Fruit fly (Drosophila melanogaster): ENCODE data around the gene vn.

The vn gene

DNA sequence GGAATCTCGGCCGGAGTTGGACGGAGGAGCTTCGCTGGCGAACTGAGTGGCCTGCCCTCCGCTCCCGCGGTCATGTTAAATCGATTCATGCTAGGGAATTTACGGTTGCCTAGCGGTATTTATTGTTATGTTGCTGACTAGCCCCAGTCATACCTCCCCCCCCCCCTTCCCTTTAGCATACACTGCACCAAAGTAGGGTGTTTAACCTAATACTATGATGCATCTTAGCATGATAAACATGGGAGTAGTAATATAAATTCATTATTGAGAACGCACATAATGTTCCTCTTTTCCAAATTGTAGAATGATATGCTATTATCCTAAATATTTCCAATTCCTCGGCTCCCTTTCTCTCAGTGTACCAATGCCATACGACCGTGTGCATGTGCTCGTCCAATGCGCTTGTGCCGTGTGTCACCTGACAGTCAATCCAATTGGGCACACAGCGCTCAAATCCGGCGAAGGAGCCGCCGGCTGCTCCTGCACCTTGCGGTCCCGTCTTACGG lies 48.9 kb downstream of the vn start, which contains the start of gene Tektin-C (continued):
- TF ChIP-seq bsh (GFP tag; optimal IDR thresholded peaks at IDR 0.05) (peak in 1 of 2 experiments; percentile 19), dysf (GFP tag; IDR thresholded peaks at IDR 0.05) (peak; percentile 45; the same call in 1 of the 3 replicates), chif (GFP tag; optimal IDR thresholded peaks at IDR 0.05) (peak in 1 of 2 experiments; percentile 15), nmo (GFP tag; optimal IDR thresholded peaks at IDR 0.05) (peak; percentile 11), lmd (GFP tag; IDR thresholded peaks at IDR 0.05) (peak; percentile 43), Gug (GFP tag; IDR thresholded peaks at IDR 0.05) (0 out of 4 replicates have a peak, but pooled peaks have one; percentile 26), Med (GFP tag) (peak; percentile 80), sisA (GFP tag; IDR thresholded peaks at IDR 0.05) (peak; percentile 15; the same call in 1 of the 2 replicates), CG10209 (GFP tag; optimal IDR thresholded peaks at IDR 0.05) (peak; percentile 8), Ptx1 (GFP tag; IDR thresholded peaks at IDR 0.05) (0 out of 2 replicates have a peak, but pooled peaks have one; percentile 5), pan (optimal IDR thresholded peaks at IDR 0.05) (no peak), pan (GFP tag; optimal IDR thresholded peaks at IDR 0.05 in 1 of 2, IDR thresholded peaks at IDR 0.05 in 1 of 2) (peak in 1 of 2 experiments; percentile 7), CG14050 (GFP tag; IDR thresholded peaks at IDR 0.05) (peak; percentile 10; the same call in 1 of the 3 replicates), CG16779 (GFP tag; IDR thresholded peaks at IDR 0.05) (0 out of 2 replicates have a peak, but pooled peaks have one; percentile 6), Antp (GFP tag; optimal IDR thresholded peaks at IDR 0.05) (peak; percentile 2), CG10366 (GFP tag; IDR thresholded peaks at IDR 0.05) (peak; percentile 17; the same call in 1 of the 2 replicates), CG2678 (tag; optimal IDR thresholded peaks at IDR 0.05) (no peak), insv (GFP tag; optimal IDR thresholded peaks at IDR 0.05) (no peak), zfh1 (GFP tag; IDR thresholded peaks at IDR 0.05) (0 out of 3 replicates have a peak, but pooled peaks have one; percentile 25), CG17328 (GFP tag; IDR thresholded peaks at IDR 0.05) (peak; percentile 62), H15 (GFP tag; IDR thresholded peaks at IDR 0.05) (peak; percentile 51; the same call in 1 of the 3 replicates), ci (GFP tag; IDR thresholded peaks at IDR 0.05) (peak; percentile 70; the same call in 2 of the 3 replicates), Ets65A (GFP tag) (peak; percentile 74), chm (GFP tag; IDR thresholded peaks at IDR 0.05) (no peak)

DNA sequence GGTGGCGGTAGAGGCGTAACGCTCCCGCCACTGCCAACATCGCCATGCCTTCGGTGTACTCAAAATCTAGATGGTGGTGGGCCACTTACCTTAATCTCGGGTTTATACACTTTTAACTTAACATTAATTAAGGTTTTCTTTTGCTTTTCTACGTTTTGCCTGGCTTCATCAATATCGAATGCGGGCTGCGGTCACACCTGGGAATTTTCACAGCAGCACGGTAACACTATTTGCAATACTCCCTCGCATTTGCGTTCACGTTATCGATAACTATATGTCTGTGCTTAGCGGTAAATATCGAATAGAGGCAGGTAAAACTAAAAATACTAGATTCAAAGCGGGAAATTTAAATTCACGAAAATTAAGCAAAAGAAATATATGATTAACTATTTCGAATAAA lies 51.5 kb downstream of the vn start, which contains the start of gene Bre1:
TSS of gene Bre1 (minus strand) at position 226 of the 400 bp plus-strand sequence.
- TF ChIP-seq pros (GFP tag; optimal IDR thresholded peaks at IDR 0.05) = no peak
- no peak for TF ChIP-seq CG7357 (GFP tag; IDR thresholded peaks at IDR 0.05)
- TF ChIP-seq dm (GFP tag; optimal IDR thresholded peaks at IDR 0.05) = peak; percentile 33
- TF ChIP-seq CG17568 (GFP tag; optimal IDR thresholded peaks at IDR 0.05) = no peak
- no peak for TF ChIP-seq lola (GFP tag; optimal IDR thresholded peaks at IDR 0.05)
- TF ChIP-seq bsh (GFP tag; optimal IDR thresholded peaks at IDR 0.05) = no peak
- TF ChIP-seq maf-S (GFP tag; optimal IDR thresholded peaks at IDR 0.05) = no peak
- TF ChIP-seq CG8944 (GFP tag; optimal IDR thresholded peaks at IDR 0.05) = no peak
- no peak for TF ChIP-seq CG9727 (GFP tag; optimal IDR thresholded peaks at IDR 0.05)
- TF ChIP-seq vnd (GFP tag; IDR thresholded peaks at IDR 0.05; ENCODE audit: partially characterized antibody) = peak; percentile 55; the same call in 1 of the 3 replicates
- no peak for TF ChIP-seq cato (GFP tag; optimal IDR thresholded peaks at IDR 0.05; ENCODE audit: borderline replicate concordance)
- TF ChIP-seq H2.0 (GFP tag; IDR thresholded peaks at IDR 0.05) = no peak
- TF ChIP-seq HLH4C (GFP tag; IDR thresholded peaks at IDR 0.05; ENCODE audit: partially characterized antibody) = peak; percentile 58
- no peak for TF ChIP-seq bigmax (GFP tag; optimal IDR thresholded peaks at IDR 0.05)
- TF ChIP-seq abd-A (tag; optimal IDR thresholded peaks at IDR 0.05) = no peak
- no peak for TF ChIP-seq ken (GFP tag; IDR thresholded peaks at IDR 0.05)
- TF ChIP-seq CG42726 (GFP tag; IDR thresholded peaks at IDR 0.05; ENCODE audit: partially characterized antibody) = peak; percentile 34; the same call in 1 of the 2 replicates
- TF ChIP-seq gcm2 (GFP tag; optimal IDR thresholded peaks at IDR 0.05) = no peak
- TF ChIP-seq CG1647 (GFP tag; optimal IDR thresholded peaks at IDR 0.05) = no peak
- no peak for TF ChIP-seq CG10274 (GFP tag; optimal IDR thresholded peaks at IDR 0.05)
- no peak for TF ChIP-seq CG3726 (GFP tag; IDR thresholded peaks at IDR 0.05)
- peak; percentile 77 for TF ChIP-seq CG16813 (GFP tag; IDR thresholded peaks at IDR 0.05; ENCODE audit: partially characterized antibody)
- TF ChIP-seq CG16779 (GFP tag; IDR thresholded peaks at IDR 0.05) = no peak
- TF ChIP-seq Ets65A (GFP tag) = no peak
- TF ChIP-seq Kr (GFP tag; optimal IDR thresholded peaks at IDR 0.05) = no peak
- no peak for TF ChIP-seq CG1233 (GFP tag; optimal IDR thresholded peaks at IDR 0.05)
- no peak for TF ChIP-seq bcd (GFP tag; optimal IDR thresholded peaks at IDR 0.05)
- TF ChIP-seq hbn (GFP tag; IDR thresholded peaks at IDR 0.05; ENCODE audit: partially characterized antibody) = peak; percentile 78

Measured in whole organism, embryonic.